Worm (Caenorhabditis elegans): ENCODE results near the gene dos-2.

ce11 chrII:3990706-3991105 is 14.7 kb downstream of the dos-2 start:
- no peak for TF ChIP-seq snpc-4 (tag; optimal IDR thresholded peaks at IDR 0.05)
- no peak for TF ChIP-seq lin-39 (tag; optimal IDR thresholded peaks at IDR 0.05)
- no peak for TF ChIP-seq unc-39 (tag; optimal IDR thresholded peaks at IDR 0.05)
- no peak for TF ChIP-seq ztf-11 (tag; optimal IDR thresholded peaks at IDR 0.05)
- TF ChIP-seq nhr-11 (tag; optimal IDR thresholded peaks at IDR 0.05), result no peak
- TF ChIP-seq skn-1 (tag; optimal IDR thresholded peaks at IDR 0.05), result no peak
- TF ChIP-seq mdl-1 (tag; optimal IDR thresholded peaks at IDR 0.05), result no peak
- no peak for TF ChIP-seq lsy-12 (tag; optimal IDR thresholded peaks at IDR 0.05)
- no peak for TF ChIP-seq nhr-28 (tag; optimal IDR thresholded peaks at IDR 0.05)

Measured in whole organism, L3 larva.